Worm (Caenorhabditis elegans) whole organism, young adult: ENCODE data around the gene elmd-1.

Experiments used
- Y53F4B.3 ChIP-seq: fragments of 200-800 bp; sonication (Bioruptor generic); IDR thresholded peaks from 2 replicates; pipeline ENCODE4 v1.3.6; 2022; ENCODE audit warnings: missing genetic modification reagents, missing genetic modification characterization, missing compliant biosample characterization
- bed-1 ChIP-seq: fragments of 200-800 bp; sonication (Bioruptor generic); IDR thresholded peaks from 2 replicates; pipeline ENCODE4 v1.3.6; 2022; ENCODE audit warnings: missing genetic modification reagents, missing genetic modification characterization, missing compliant biosample characterization
- die-1 ChIP-seq: sonication (generic microtip); optimal IDR thresholded peaks from 2 replicates; lab custom pipeline; 2016; ENCODE audit warnings: missing genotype, mild to moderate bottlenecking, missing genetic modification characterization, missing compliant biosample characterization
- hsf-1 ChIP-seq: fragments of 200-800 bp; sonication (Bioruptor generic); IDR thresholded peaks from 2 replicates; pipeline ENCODE4 v1.3.6; 2022; ENCODE audit warnings: missing genetic modification reagents, missing genetic modification characterization, missing compliant biosample characterization
- unc-62 ChIP-seq: fragments of 150-350 bp; optimal IDR thresholded peaks from 2 replicates; lab custom pipeline; 2014; ENCODE audit warnings: missing biosample characterization, missing genetic modification reagents, missing genetic modification characterization

- TF ChIP-seq bed-1 (no peak), die-1 (tag; lab: Kevin White, UChicago) (no peak), hsf-1 (GFP tag; lab: Robert Waterston, UW) (no peak), unc-62 (no peak), Y53F4B.3 (GFP tag; lab: Robert Waterston, UW) (no peak)
These were observed 40.9 kb downstream of the elmd-1 start for ce11 chrIII:3430667-3431066.
